Worm (Caenorhabditis elegans): ENCODE measurements around the gene srlf-1.

- TF ChIP-seq flt-1 (GFP tag; IDR thresholded peaks at IDR 0.05) (no peak), tab-1 (GFP tag; IDR thresholded peaks at IDR 0.05) (no peak), ztf-29 (GFP tag; IDR thresholded peaks at IDR 0.05) (no peak), ztf-23 (GFP tag; IDR thresholded peaks at IDR 0.05) (no peak), ref-1 (GFP tag; conservative IDR thresholded peaks at IDR 0.05) (no peak), T22C8.4 (GFP tag; IDR thresholded peaks at IDR 0.05) (no peak), klf-2 (GFP tag; conservative IDR thresholded peaks at IDR 0.05) (no peak), med-1 (GFP tag; optimal IDR thresholded peaks at IDR 0.05; ENCODE audit: insufficient read depth) (no peak), cog-1 (tag; optimal IDR thresholded peaks at IDR 0.05) (no peak)
Measured at ce11 chrII:7769254-7769653, 21.1 kb upstream of the srlf-1 start.
